Fruit fly (Drosophila melanogaster) whole organism, pupa: Measurements from ENCODE around the gene CG11693.

Experiments
- CG10348 ChIP-seq: fragments of 200-800 bp; sonication (Bioruptor generic); IDR thresholded peaks from 2 replicates; pipeline ENCODE4 v1.3.6; 2022; ENCODE audit warnings: missing biosample characterization, missing genetic modification characterization
- CG12605 ChIP-seq: fragments of 200-800 bp; sonication (Bioruptor generic); IDR thresholded peaks from 2 replicates; pipeline ENCODE4 v1.3.6; 2022; ENCODE audit warnings: missing biosample characterization, missing genetic modification characterization
- CG13204 ChIP-seq: fragments of 200-800 bp; sonication (Bioruptor generic); optimal IDR thresholded peaks from 2 replicates; lab custom pipeline; 2018; ENCODE audit warnings: missing biosample characterization, mild to moderate bottlenecking, missing genetic modification characterization, moderate library complexity
- CG14655 ChIP-seq: fragments of 200-800 bp; sonication (Bioruptor generic); optimal IDR thresholded peaks from 3 replicates; lab custom pipeline; 2017; ENCODE audit warnings: mild to moderate bottlenecking, missing biosample characterization, missing genetic modification reagents, missing genetic modification characterization
- CG15710 ChIP-seq: fragments of 200-800 bp; sonication (Bioruptor generic); optimal IDR thresholded peaks from 2 replicates; lab custom pipeline; 2018; ENCODE audit warnings: missing biosample characterization, mild to moderate bottlenecking, missing genetic modification characterization, moderate library complexity
- CG17806 ChIP-seq: fragments of 200-800 bp; sonication (Bioruptor generic); optimal IDR thresholded peaks from 2 replicates; lab custom pipeline; 2018; ENCODE audit warnings: missing biosample characterization, mild to moderate bottlenecking, missing genetic modification characterization, moderate library complexity
- CG32121 ChIP-seq: fragments of 200-800 bp; sonication (Bioruptor generic); IDR thresholded peaks from 2 replicates; pipeline ENCODE4 v1.3.6; 2022; ENCODE audit warnings: missing biosample characterization, missing genetic modification characterization
- CG34367 ChIP-seq: fragments of 200-800 bp; sonication (Bioruptor generic); optimal IDR thresholded peaks from 2 replicates; lab custom pipeline; 2018; ENCODE audit warnings: missing biosample characterization, mild to moderate bottlenecking, missing genetic modification characterization
- CG4496 ChIP-seq: fragments of 200-800 bp; sonication (Bioruptor generic); IDR thresholded peaks from 3 replicates; pipeline ENCODE4 v1.3.6; 2022; ENCODE audit warnings: missing biosample characterization, missing genetic modification characterization
- CG8159 ChIP-seq: fragments of 200-800 bp; sonication (Bioruptor generic); optimal IDR thresholded peaks from 3 replicates; lab custom pipeline; 2018; ENCODE audit warnings: missing biosample characterization, mild to moderate bottlenecking, missing genetic modification characterization, moderate library complexity
- CG8301 ChIP-seq: fragments of 200-800 bp; sonication (Bioruptor generic); optimal IDR thresholded peaks from 2 replicates; lab custom pipeline; 2018; ENCODE audit warnings: missing biosample characterization, mild to moderate bottlenecking, missing genetic modification characterization
- CG9948 ChIP-seq: fragments of 200-800 bp; sonication (Bioruptor generic); optimal IDR thresholded peaks from 2 replicates; lab custom pipeline; 2018; ENCODE audit warnings: missing biosample characterization, mild to moderate bottlenecking, missing genetic modification characterization, moderate library complexity
- D1 ChIP-seq: fragments of 200-800 bp; sonication (Bioruptor generic); optimal IDR thresholded peaks from 2 replicates; lab custom pipeline; 2018; ENCODE audit warnings: missing biosample characterization, mild to moderate bottlenecking, missing genetic modification characterization, moderate library complexity
- EcR ChIP-seq: fragments of 200-800 bp; sonication (Bioruptor generic); optimal IDR thresholded peaks from 3 replicates; lab custom pipeline; 2019; ENCODE audit warnings: missing biosample characterization, missing genetic modification characterization, mild to moderate bottlenecking, moderate library complexity, missing genetic modification reagents
- Ets98B ChIP-seq: fragments of 200-800 bp; sonication (Bioruptor generic); IDR thresholded peaks from 2 replicates; pipeline ENCODE4 v1.3.6; 2022; ENCODE audit warnings: missing biosample characterization, missing genetic modification characterization
- Pif1A ChIP-seq: fragments of 200-800 bp; sonication (Bioruptor generic); optimal IDR thresholded peaks from 3 replicates; lab custom pipeline; 2016; ENCODE audit warnings: missing biosample characterization, missing genetic modification characterization
- Pif1B ChIP-seq: fragments of 200-800 bp; sonication (Bioruptor generic); optimal IDR thresholded peaks from 3 replicates; lab custom pipeline; 2016; ENCODE audit warnings: missing biosample characterization, missing genetic modification characterization
- Snoo ChIP-seq: fragments of 200-800 bp; sonication (Bioruptor generic); optimal IDR thresholded peaks from 3 replicates; lab custom pipeline; 2017; ENCODE audit warnings: missing biosample characterization, mild to moderate bottlenecking, missing genetic modification characterization, inconsistent platforms
- fd96Ca ChIP-seq: fragments of 200-800 bp; sonication (Bioruptor generic); IDR thresholded peaks from 3 replicates; pipeline ENCODE4 v1.3.6; 2022; ENCODE audit warnings: missing biosample characterization, missing genetic modification characterization
- gl ChIP-seq: fragments of 200-800 bp; sonication (Bioruptor generic); optimal IDR thresholded peaks from 2 replicates; lab custom pipeline; 2018; ENCODE audit warnings: missing biosample characterization, mild to moderate bottlenecking, missing genetic modification characterization
- rn ChIP-seq: fragments of 200-800 bp; sonication (Bioruptor generic); IDR thresholded peaks from 2 replicates; pipeline ENCODE4 v1.3.6; 2022; ENCODE audit warnings: missing biosample characterization, missing genetic modification characterization

The CG11693 gene

dm6 chr3R:8347835-8348234, 37.3 kb upstream of the CG11693 start:
- TF ChIP-seq Pif1B (no peak), CG9948 (tag; lab: Kevin White, UChicago) (no peak), CG10348 (GFP tag; lab: Robert Waterston, UW) (no peak), CG17806 (tag; lab: Kevin White, UChicago) (no peak), CG4496 (GFP tag; lab: Robert Waterston, UW) (no peak), EcR (no peak), CG15710 (tag; lab: Kevin White, UChicago) (no peak), D1 (tag; lab: Kevin White, UChicago) (no peak), fd96Ca (GFP tag; lab: Robert Waterston, UW) (no peak), gl (no peak), rn (no peak), CG14655 (GFP tag; lab: Kevin White, UChicago) (no peak), CG32121 (GFP tag; lab: Robert Waterston, UW) (no peak), CG13204 (GFP tag; lab: Kevin White, UChicago) (no peak), Pif1A (GFP tag; lab: Kevin White, UChicago) (no peak), CG34367 (tag; lab: Kevin White, UChicago) (no peak), Ets98B (GFP tag; lab: Robert Waterston, UW) (no peak)

DNA sequence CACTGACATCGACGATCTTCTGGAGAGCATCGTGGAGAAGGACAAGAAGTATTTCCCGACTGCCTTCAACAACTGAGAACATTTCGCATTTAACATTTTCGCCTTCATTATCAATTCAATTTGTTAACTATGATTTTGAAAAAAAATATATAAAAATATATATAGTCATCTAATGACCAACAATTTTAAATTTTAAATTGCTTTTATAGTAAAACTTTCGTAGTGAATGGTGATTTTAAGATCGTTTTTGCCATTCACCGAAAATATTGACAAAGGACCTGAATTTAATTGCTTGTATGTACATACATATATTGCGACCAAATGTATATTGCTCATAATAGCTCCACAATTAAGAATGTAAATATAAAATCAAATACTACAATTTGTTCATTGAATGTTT, 36.7 kb upstream of the CG11693 start, which contains the start of gene CG7352:
Gene CG7352, plus strand, starts transcription at position 301 of the 400 bp plus-strand sequence.
- TF ChIP-seq rn (no peak), CG12605 (GFP tag; lab: Robert Waterston, UW) (no peak), CG8159 (tag; lab: Kevin White, UChicago) (no peak), CG4496 (GFP tag; lab: Robert Waterston, UW) (no peak), CG9948 (tag; lab: Kevin White, UChicago) (no peak), CG32121 (GFP tag; lab: Robert Waterston, UW) (no peak), Snoo (tag; lab: Kevin White, UChicago) (no peak), CG10348 (GFP tag; lab: Robert Waterston, UW) (no peak), CG13204 (GFP tag; lab: Kevin White, UChicago) (no peak), CG14655 (GFP tag; lab: Kevin White, UChicago) (no peak), CG15710 (tag; lab: Kevin White, UChicago) (no peak), CG8301 (tag; lab: Kevin White, UChicago) (no peak), D1 (tag; lab: Kevin White, UChicago) (no peak), EcR (no peak), Ets98B (GFP tag; lab: Robert Waterston, UW) (no peak), fd96Ca (GFP tag; lab: Robert Waterston, UW) (no peak), gl (no peak), CG34367 (tag; lab: Kevin White, UChicago) (no peak)

DNA sequence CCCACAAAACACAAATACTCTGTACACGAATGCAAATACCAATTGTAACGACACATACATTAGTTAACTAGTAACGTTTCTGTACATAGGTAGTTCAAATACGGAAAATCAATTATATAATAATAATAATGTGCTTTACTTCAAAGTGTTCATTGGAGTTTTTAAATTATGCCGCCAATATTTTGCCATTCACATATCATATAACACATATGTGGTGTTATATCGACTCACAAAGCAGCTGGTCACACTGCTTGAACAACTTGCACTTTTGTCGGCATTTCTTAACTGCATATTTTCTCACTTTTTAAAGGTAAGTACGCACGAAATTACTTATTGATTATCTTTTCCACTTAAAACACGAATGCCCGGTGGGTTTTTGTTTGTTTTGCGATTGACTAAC, 33.6 kb upstream of the CG11693 start, which contains the start of gene DppIII:
Gene DppIII, plus strand, starts transcription at position 227 of the 400 bp plus-strand sequence.
- TF ChIP-seq gl (no peak), CG15710 (tag; lab: Kevin White, UChicago) (no peak), CG9948 (tag; lab: Kevin White, UChicago) (no peak), rn (no peak), CG17806 (tag; lab: Kevin White, UChicago) (no peak), CG8159 (tag; lab: Kevin White, UChicago) (no peak), CG13204 (GFP tag; lab: Kevin White, UChicago) (no peak), CG14655 (GFP tag; lab: Kevin White, UChicago) (no peak), Ets98B (GFP tag; lab: Robert Waterston, UW) (no peak), EcR (no peak), Pif1B (no peak), Snoo (tag; lab: Kevin White, UChicago) (no peak), Pif1A (GFP tag; lab: Kevin White, UChicago) (no peak), fd96Ca (GFP tag; lab: Robert Waterston, UW) (no peak), CG8301 (tag; lab: Kevin White, UChicago) (no peak)

- TF ChIP-seq CG12605 (GFP tag; lab: Robert Waterston, UW) (no peak), CG17806 (tag; lab: Kevin White, UChicago) (no peak), CG4496 (GFP tag; lab: Robert Waterston, UW) (no peak), Pif1A (GFP tag; lab: Kevin White, UChicago) (no peak), gl (no peak), CG8159 (tag; lab: Kevin White, UChicago) (no peak), CG15710 (tag; lab: Kevin White, UChicago) (no peak), rn (no peak), CG13204 (GFP tag; lab: Kevin White, UChicago) (no peak), CG9948 (tag; lab: Kevin White, UChicago) (no peak), Snoo (tag; lab: Kevin White, UChicago) (no peak), CG34367 (tag; lab: Kevin White, UChicago) (no peak), CG14655 (GFP tag; lab: Kevin White, UChicago) (no peak), EcR (no peak)
Observed at dm6 chr3R:8343251-8343744, 32.7 kb upstream of the CG11693 start, which contains the start of the genes PNKP and COX7AL. PNKP (minus strand) TSS chr3R:8343516. COX7AL (plus strand) TSS chr3R:8343669.

- no peak for TF ChIP-seq CG8159 (tag; lab: Kevin White, UChicago)
- TF ChIP-seq CG32121 (GFP tag; lab: Robert Waterston, UW): no peak; the same call in 1 of the 2 replicates
- TF ChIP-seq CG17806 (tag; lab: Kevin White, UChicago): no peak
Observed at dm6 chr3R:8340675-8341275, 30.2 kb upstream of the CG11693 start, which contains the start of the genes COX7A and Arl2. COX7A (minus strand) TSS chr3R:8341043. Arl2 (plus strand) TSS chr3R:8341100.
